Fruit fly (Drosophila melanogaster): Measurements from ENCODE around the gene Mcr.
A peak's percentile ranks its signal among the peaks of the same experiment; 100 is the strongest.

Gene Mcr

dm6 chr2L:8040872-8041271, 41.9 kb downstream of the Mcr start, which contains the start of gene CCDC53:
Gene CCDC53, plus strand, starts transcription at chr2L:8041106.
- TF ChIP-seq CG7101 (tag; optimal IDR thresholded peaks at IDR 0.05) (no peak), bab1 (GFP tag; optimal IDR thresholded peaks at IDR 0.05) (peak; percentile 33), cic (GFP tag; optimal IDR thresholded peaks at IDR 0.05) (no peak), CG14711 (tag; optimal IDR thresholded peaks at IDR 0.05) (peak; percentile 98), CG12768 (GFP tag; optimal IDR thresholded peaks at IDR 0.05) (no peak), cnc (optimal IDR thresholded peaks at IDR 0.05) (no peak), CG1620 (GFP tag; optimal IDR thresholded peaks at IDR 0.05) (no peak), toe (GFP tag; optimal IDR thresholded peaks at IDR 0.05) (no peak), pad (GFP tag; optimal IDR thresholded peaks at IDR 0.05) (no peak), Mnt (GFP tag; optimal IDR thresholded peaks at IDR 0.05) (no peak), CG11617 (GFP tag; optimal IDR thresholded peaks at IDR 0.05) (no peak), Clk (GFP tag; optimal IDR thresholded peaks at IDR 0.05) (no peak), ovo (GFP tag; optimal IDR thresholded peaks at IDR 0.05) (no peak)

- TF ChIP-seq pad (GFP tag; optimal IDR thresholded peaks at IDR 0.05) (no peak), toe (GFP tag; optimal IDR thresholded peaks at IDR 0.05) (no peak), cic (GFP tag; optimal IDR thresholded peaks at IDR 0.05) (no peak), CG33017 (tag; optimal IDR thresholded peaks at IDR 0.05) (no peak), bab1 (GFP tag; optimal IDR thresholded peaks at IDR 0.05) (no peak), tj (GFP tag; optimal IDR thresholded peaks at IDR 0.05) (no peak), CG7045 (GFP tag; optimal IDR thresholded peaks at IDR 0.05) (no peak), CG14711 (tag; optimal IDR thresholded peaks at IDR 0.05) (no peak), ovo (GFP tag; optimal IDR thresholded peaks at IDR 0.05) (no peak), CG5204 (GFP tag; optimal IDR thresholded peaks at IDR 0.05) (no peak), CG11617 (GFP tag; optimal IDR thresholded peaks at IDR 0.05) (no peak), Hr96 (GFP tag; optimal IDR thresholded peaks at IDR 0.05) (no peak), CG12768 (GFP tag; optimal IDR thresholded peaks at IDR 0.05) (no peak)
Observed at dm6 chr2L:8039688-8040087, 43.1 kb downstream of the Mcr start, which contains the start of gene CG7367. Gene CG7367, minus strand, starts transcription at chr2L:8039788.

dm6 chr2L:8034734-8035133, 48.0 kb downstream of the Mcr start:
- TF ChIP-seq cic (GFP tag; optimal IDR thresholded peaks at IDR 0.05) (no peak), toe (GFP tag; optimal IDR thresholded peaks at IDR 0.05) (no peak), Hr96 (GFP tag; optimal IDR thresholded peaks at IDR 0.05) (no peak), CG33017 (tag; optimal IDR thresholded peaks at IDR 0.05) (peak; percentile 75), Mnt (GFP tag; optimal IDR thresholded peaks at IDR 0.05) (peak; percentile 5), CG11617 (GFP tag; optimal IDR thresholded peaks at IDR 0.05) (peak; percentile 44), tj (GFP tag; optimal IDR thresholded peaks at IDR 0.05) (peak; percentile 30), kay (GFP tag; ENCODE audit: borderline replicate concordance) (no peak), CG7045 (GFP tag; optimal IDR thresholded peaks at IDR 0.05) (peak; percentile 69), Clk (GFP tag; optimal IDR thresholded peaks at IDR 0.05) (peak; percentile 25), CG5204 (GFP tag; optimal IDR thresholded peaks at IDR 0.05) (no peak), pad (GFP tag; optimal IDR thresholded peaks at IDR 0.05) (peak; percentile 51), bab1 (GFP tag; optimal IDR thresholded peaks at IDR 0.05) (peak; percentile 6), CG12768 (GFP tag; optimal IDR thresholded peaks at IDR 0.05) (peak; percentile 44), CG7101 (tag; optimal IDR thresholded peaks at IDR 0.05) (peak; percentile 58), ovo (GFP tag; optimal IDR thresholded peaks at IDR 0.05) (no peak), CG14711 (tag; optimal IDR thresholded peaks at IDR 0.05) (peak; percentile 53), cnc (optimal IDR thresholded peaks at IDR 0.05) (peak in 1 of 2 experiments; percentile 14), CG1620 (GFP tag; optimal IDR thresholded peaks at IDR 0.05) (no peak), Crg-1 (GFP tag; optimal IDR thresholded peaks at IDR 0.05) (no peak)

- no peak for TF ChIP-seq kay (GFP tag; ENCODE audit: borderline replicate concordance)
- TF ChIP-seq Clk (GFP tag; optimal IDR thresholded peaks at IDR 0.05) = no peak
- no peak for TF ChIP-seq CG11617 (GFP tag; optimal IDR thresholded peaks at IDR 0.05)
- no peak for TF ChIP-seq Mnt (GFP tag; optimal IDR thresholded peaks at IDR 0.05)
- TF ChIP-seq bab1 (GFP tag; optimal IDR thresholded peaks at IDR 0.05) = no peak
- TF ChIP-seq CG7045 (GFP tag; optimal IDR thresholded peaks at IDR 0.05) = peak; percentile 18
- peak; percentile 82 for TF ChIP-seq CG33017 (tag; optimal IDR thresholded peaks at IDR 0.05)
- peak; percentile 44 for TF ChIP-seq CG14711 (tag; optimal IDR thresholded peaks at IDR 0.05)
- TF ChIP-seq tj (GFP tag; optimal IDR thresholded peaks at IDR 0.05) = peak; percentile 24
- TF ChIP-seq CG12768 (GFP tag; optimal IDR thresholded peaks at IDR 0.05) = peak; percentile 53
- TF ChIP-seq toe (GFP tag; optimal IDR thresholded peaks at IDR 0.05) = no peak
- TF ChIP-seq cnc (optimal IDR thresholded peaks at IDR 0.05) = peak in 1 of 2 experiments; percentile 71
- TF ChIP-seq CG7101 (tag; optimal IDR thresholded peaks at IDR 0.05) = peak; percentile 68
- no peak for TF ChIP-seq CG1620 (GFP tag; optimal IDR thresholded peaks at IDR 0.05)
- no peak for TF ChIP-seq ovo (GFP tag; optimal IDR thresholded peaks at IDR 0.05)
Observed at dm6 chr2L:8033756-8034155, 49.0 kb downstream of the Mcr start.

- TF ChIP-seq CG1620 (GFP tag; optimal IDR thresholded peaks at IDR 0.05) (no peak), tj (GFP tag; optimal IDR thresholded peaks at IDR 0.05) (no peak), CG7045 (GFP tag; optimal IDR thresholded peaks at IDR 0.05) (no peak), Mnt (GFP tag; optimal IDR thresholded peaks at IDR 0.05) (no peak), toe (GFP tag; optimal IDR thresholded peaks at IDR 0.05) (no peak), CG12768 (GFP tag; optimal IDR thresholded peaks at IDR 0.05) (peak; percentile 36), bab1 (GFP tag; optimal IDR thresholded peaks at IDR 0.05) (peak; percentile 22), cic (GFP tag; optimal IDR thresholded peaks at IDR 0.05) (peak; percentile 29), CG14711 (tag; optimal IDR thresholded peaks at IDR 0.05) (peak; percentile 74), ovo (GFP tag; optimal IDR thresholded peaks at IDR 0.05) (no peak), CG33017 (tag; optimal IDR thresholded peaks at IDR 0.05) (no peak), Clk (GFP tag; optimal IDR thresholded peaks at IDR 0.05) (no peak), CG7101 (tag; optimal IDR thresholded peaks at IDR 0.05) (peak; percentile 1), pad (GFP tag; optimal IDR thresholded peaks at IDR 0.05) (peak; percentile 72), Crg-1 (GFP tag; optimal IDR thresholded peaks at IDR 0.05) (no peak), kay (GFP tag; ENCODE audit: borderline replicate concordance) (no peak), CG5204 (GFP tag; optimal IDR thresholded peaks at IDR 0.05) (no peak), Hr96 (GFP tag; optimal IDR thresholded peaks at IDR 0.05) (no peak), cnc (optimal IDR thresholded peaks at IDR 0.05) (no peak), CG11617 (GFP tag; optimal IDR thresholded peaks at IDR 0.05) (no peak)
Observed at dm6 chr2L:8031588-8031987, 51.2 kb downstream of the Mcr start.
